Fruit fly (Drosophila melanogaster) Kc167 (cell line): Measurements from ENCODE around the gene mnd.

Source experiments
- Sin3A ChIP-seq: fragments of >200 bp; optimal IDR thresholded peaks from 2 replicates; lab custom pipeline; 2018; ENCODE audit warnings: missing external identifiers
- h ChIP-seq: fragments of >200 bp; optimal IDR thresholded peaks from 3 replicates; lab custom pipeline; 2018; ENCODE audit warnings: missing external identifiers

- TF ChIP-seq h (lab: Kevin White, UChicago) = no peak
- TF ChIP-seq Sin3A (lab: Kevin White, UChicago) = no peak
Observed at dm6 chr3L:14978496-14978894, 6.4 kb upstream of the mnd start.
